Fruit fly (Drosophila melanogaster) whole organism, embryonic: ENCODE data around the gene CG7054.

Experiments used
- Ada2b ChIP-seq: fragments of 200-800 bp; sonication (Bioruptor generic); IDR thresholded peaks from 2 replicates; pipeline ENCODE4 v1.3.6; 2022; ENCODE audit warnings: missing biosample characterization, missing genetic modification characterization
- Adf1 ChIP-seq: fragments of 200-800 bp; sonication (Bioruptor generic); IDR thresholded peaks from 2 replicates; pipeline ENCODE4 v1.3.6; 2022; ENCODE audit warnings: missing biosample characterization, missing genetic modification characterization
- CG11504 ChIP-seq: fragments of 200-800 bp; sonication (Bioruptor generic); optimal IDR thresholded peaks from 3 replicates; lab custom pipeline; 2019; ENCODE audit warnings: missing biosample characterization, mild to moderate bottlenecking, missing genetic modification characterization, moderate library complexity
- CG1233 ChIP-seq: fragments of 200-800 bp; sonication (Bioruptor generic); optimal IDR thresholded peaks from 4 replicates; lab custom pipeline; 2018; ENCODE audit warnings: missing biosample characterization, mild to moderate bottlenecking, missing genetic modification characterization
- CG17359 ChIP-seq: fragments of 200-800 bp; sonication (Bioruptor generic); optimal IDR thresholded peaks from 3 replicates; lab custom pipeline; 2018; ENCODE audit warnings: missing biosample characterization, mild to moderate bottlenecking, missing genetic modification characterization, moderate library complexity
- CG18599 ChIP-seq: fragments of 200-800 bp; sonication (Bioruptor generic); optimal IDR thresholded peaks from 3 replicates; lab custom pipeline; 2017; ENCODE audit warnings: missing biosample characterization, missing genetic modification characterization, mild to moderate bottlenecking, moderate library complexity, missing genetic modification reagents
- CG2116 ChIP-seq: fragments of 200-800 bp; sonication (Bioruptor generic); optimal IDR thresholded peaks from 3 replicates; lab custom pipeline; 2018; ENCODE audit warnings: missing biosample characterization, mild to moderate bottlenecking, missing genetic modification characterization
- CG2120 ChIP-seq: fragments of 200-800 bp; sonication (Bioruptor generic); optimal IDR thresholded peaks from 3 replicates; lab custom pipeline; 2016; ENCODE audit warnings: missing biosample characterization, missing genetic modification characterization
- CG3838 ChIP-seq: fragments of 200-800 bp; sonication (Bioruptor generic); optimal IDR thresholded peaks from 3 replicates; lab custom pipeline; 2016; ENCODE audit warnings: missing biosample characterization, missing genetic modification characterization
- CG4424 ChIP-seq: fragments of 200-800 bp; sonication (Bioruptor generic); optimal IDR thresholded peaks from 3 replicates; lab custom pipeline; 2016; ENCODE audit warnings: missing biosample characterization, missing genetic modification characterization
- CG4820 ChIP-seq: fragments of 200-800 bp; sonication (Bioruptor generic); optimal IDR thresholded peaks from 3 replicates; lab custom pipeline; 2016; ENCODE audit warnings: missing biosample characterization, missing genetic modification characterization
- CG7839 ChIP-seq: fragments of 200-800 bp; sonication (Bioruptor generic); optimal IDR thresholded peaks from 3 replicates; lab custom pipeline; 2018; ENCODE audit warnings: missing biosample characterization, mild to moderate bottlenecking, missing genetic modification characterization, moderate library complexity
- CG7928 ChIP-seq: fragments of 200-800 bp; sonication (Bioruptor generic); optimal IDR thresholded peaks from 2 replicates; lab custom pipeline; 2017; ENCODE audit warnings: missing biosample characterization, mild to moderate bottlenecking, missing genetic modification characterization
- CG8290 ChIP-seq, 3 experiments: fragments of 200-800 bp; sonication (Bioruptor generic); optimal IDR thresholded peaks; 2 replicates each; lab custom pipeline; 2016 to 2019; ENCODE audit warnings: missing biosample characterization in 3 of 3, missing genetic modification characterization in 3 of 3, mild to moderate bottlenecking in 2 of 3, moderate library complexity in 1 of 3
- CG8944 ChIP-seq: fragments of 200-800 bp; sonication (Bioruptor generic); optimal IDR thresholded peaks from 3 replicates; lab custom pipeline; 2016; ENCODE audit warnings: missing biosample characterization, missing genetic modification characterization
- CG9609 ChIP-seq: fragments of 200-800 bp; sonication (Bioruptor generic); optimal IDR thresholded peaks from 3 replicates; lab custom pipeline; 2016; ENCODE audit warnings: missing biosample characterization, missing genetic modification characterization
- CG9817 ChIP-seq: fragments of 200-800 bp; sonication (Bioruptor generic); optimal IDR thresholded peaks from 2 replicates; lab custom pipeline; 2018; ENCODE audit warnings: missing biosample characterization, mild to moderate bottlenecking, missing genetic modification characterization, moderate library complexity
- Dp ChIP-seq: fragments of 200-800 bp; sonication (Bioruptor generic); optimal IDR thresholded peaks from 2 replicates; lab custom pipeline; 2018; ENCODE audit warnings: missing biosample characterization, mild to moderate bottlenecking, missing genetic modification characterization, moderate library complexity
- HLHmδ ChIP-seq: fragments of 200-800 bp; sonication (Bioruptor generic); optimal IDR thresholded peaks from 2 replicates; lab custom pipeline; 2018; ENCODE audit warnings: missing biosample characterization, mild to moderate bottlenecking, missing genetic modification characterization, moderate library complexity
- Hr51 ChIP-seq, 2 experiments: fragments of 200-800 bp; sonication (Bioruptor generic); optimal IDR thresholded peaks; 2 replicates in 1 of 2; 3 replicates in 1 of 2; lab custom pipeline; 2016 to 2018; ENCODE audit warnings: missing biosample characterization in 2 of 2, missing genetic modification characterization in 2 of 2, mild to moderate bottlenecking in 1 of 2, moderate library complexity in 1 of 2
- Lim3 ChIP-seq: fragments of 200-800 bp; sonication (Bioruptor generic); IDR thresholded peaks from 2 replicates; pipeline ENCODE4 v1.3.6; 2022; ENCODE audit warnings: missing biosample characterization, missing genetic modification characterization
- Mrtf ChIP-seq: fragments of 200-800 bp; sonication (Bioruptor generic); IDR thresholded peaks from 3 replicates; pipeline ENCODE4 v1.3.6; 2022; ENCODE audit warnings: missing biosample characterization, missing genetic modification characterization
- Nf-YA ChIP-seq: fragments of 200-800 bp; sonication (Bioruptor generic); IDR thresholded peaks from 2 replicates; pipeline ENCODE4 v1.3.6; 2022; ENCODE audit warnings: missing biosample characterization, missing genetic modification characterization
- Oaz ChIP-seq: fragments of 200-800 bp; sonication (Bioruptor generic); IDR thresholded peaks from 2 replicates; pipeline ENCODE4 v1.3.6; 2022; ENCODE audit warnings: missing biosample characterization, missing genetic modification characterization
- Oli ChIP-seq: fragments of 200-800 bp; sonication (Bioruptor generic); optimal IDR thresholded peaks from 2 replicates; lab custom pipeline; 2018; ENCODE audit warnings: missing biosample characterization, mild to moderate bottlenecking, missing genetic modification characterization, moderate library complexity
- PHDP ChIP-seq: fragments of 200-800 bp; sonication (Bioruptor generic); optimal IDR thresholded peaks from 3 replicates; lab custom pipeline; 2018; ENCODE audit warnings: missing biosample characterization, mild to moderate bottlenecking, missing genetic modification characterization, moderate library complexity
- Rfx ChIP-seq: fragments of 200-800 bp; sonication (Bioruptor generic); IDR thresholded peaks from 2 replicates; pipeline ENCODE4 v1.3.6; 2022; ENCODE audit warnings: missing biosample characterization, missing genetic modification characterization
- Rx ChIP-seq: fragments of 200-800 bp; sonication (Bioruptor generic); IDR thresholded peaks from 2 replicates; pipeline ENCODE4 v1.3.6; 2022; ENCODE audit warnings: missing biosample characterization, missing genetic modification characterization
- Sin3A ChIP-seq: fragments of >200 bp; optimal IDR thresholded peaks from 2 replicates; lab custom pipeline; 2018
- Taf1 ChIP-seq: fragments of 200-800 bp; sonication (Bioruptor generic); IDR thresholded peaks from 2 replicates; pipeline ENCODE4 v1.3.6; 2022; ENCODE audit warnings: missing biosample characterization, missing genetic modification characterization
- Xbp1 ChIP-seq: fragments of 200-800 bp; sonication (Bioruptor generic); optimal IDR thresholded peaks from 3 replicates; lab custom pipeline; 2016; ENCODE audit warnings: missing biosample characterization, mild to moderate bottlenecking, missing genetic modification characterization
- ap ChIP-seq: fragments of 200-800 bp; sonication (Bioruptor generic); IDR thresholded peaks from 2 replicates; pipeline ENCODE4 v1.3.6; 2022; ENCODE audit warnings: missing biosample characterization, missing genetic modification characterization
- ase ChIP-seq: fragments of 200-800 bp; sonication (Bioruptor generic); IDR thresholded peaks from 3 replicates; pipeline ENCODE4 v1.3.6; 2022; ENCODE audit warnings: missing biosample characterization, missing genetic modification characterization
- cas ChIP-seq: fragments of 200-800 bp; sonication (Bioruptor generic); IDR thresholded peaks from 2 replicates; pipeline ENCODE4 v1.3.6; 2022; ENCODE audit warnings: missing biosample characterization, missing genetic modification characterization
- cg ChIP-seq: fragments of 200-800 bp; sonication (Bioruptor generic); optimal IDR thresholded peaks from 3 replicates; lab custom pipeline; 2019; ENCODE audit warnings: missing biosample characterization, mild to moderate bottlenecking, missing genetic modification characterization, moderate library complexity
- chinmo ChIP-seq: fragments of 200-800 bp; sonication (Bioruptor generic); IDR thresholded peaks from 4 replicates; pipeline ENCODE4 v1.3.6; 2022; ENCODE audit warnings: missing biosample characterization, missing genetic modification characterization; ENCODE audit not compliant: partially characterized antibody
- crc ChIP-seq: fragments of 200-800 bp; sonication (Bioruptor generic); optimal IDR thresholded peaks from 2 replicates; lab custom pipeline; 2016; ENCODE audit warnings: missing biosample characterization, missing genetic modification characterization
- en ChIP-seq: fragments of 200-800 bp; sonication (Bioruptor generic); optimal IDR thresholded peaks from 2 replicates; lab custom pipeline; 2016; ENCODE audit warnings: missing biosample characterization, missing genetic modification characterization
- fd102C ChIP-seq: fragments of 200-800 bp; sonication (Bioruptor generic); optimal IDR thresholded peaks from 2 replicates; lab custom pipeline; 2018; ENCODE audit warnings: missing biosample characterization, mild to moderate bottlenecking, missing genetic modification characterization, moderate library complexity
- fru ChIP-seq: fragments of >200 bp; optimal IDR thresholded peaks from 2 replicates; lab custom pipeline; 2017
- nerfin-1 ChIP-seq: fragments of 200-800 bp; sonication (Bioruptor generic); optimal IDR thresholded peaks from 3 replicates; lab custom pipeline; 2019; ENCODE audit warnings: missing biosample characterization, mild to moderate bottlenecking, missing genetic modification characterization, moderate library complexity
- odd ChIP-seq: fragments of 200-800 bp; sonication (Bioruptor generic); optimal IDR thresholded peaks from 2 replicates; lab custom pipeline; 2017; ENCODE audit warnings: missing biosample characterization, mild to moderate bottlenecking, missing genetic modification characterization
- org-1 ChIP-seq: fragments of 200-800 bp; sonication (Bioruptor generic); optimal IDR thresholded peaks from 2 replicates; lab custom pipeline; 2017; ENCODE audit warnings: missing biosample characterization, missing genetic modification characterization
- peb ChIP-seq: fragments of 200-800 bp; sonication (Bioruptor generic); IDR thresholded peaks from 2 replicates; pipeline ENCODE4 v1.3.6; 2022; ENCODE audit warnings: missing biosample characterization, missing genetic modification characterization
- row ChIP-seq: fragments of 200-800 bp; sonication (Bioruptor generic); IDR thresholded peaks from 3 replicates; pipeline ENCODE4 v1.3.6; 2022; ENCODE audit warnings: missing biosample characterization, missing genetic modification characterization
- sens ChIP-seq: fragments of 200-800 bp; sonication (Bioruptor generic); peaks from one replicate; lab custom pipeline; 2016; ENCODE audit warnings: missing biosample characterization, missing genetic modification characterization
- slbo ChIP-seq: fragments of 200-800 bp; sonication (Bioruptor generic); IDR thresholded peaks from 2 replicates; pipeline ENCODE4 v1.3.6; 2022; ENCODE audit warnings: missing biosample characterization, missing genetic modification characterization
- sob ChIP-seq: fragments of 200-800 bp; sonication (Bioruptor generic); IDR thresholded peaks from 2 replicates; pipeline ENCODE4 v1.3.6; 2022; ENCODE audit warnings: missing biosample characterization, missing genetic modification characterization
- stc ChIP-seq: fragments of 200-800 bp; sonication (Bioruptor generic); IDR thresholded peaks from 2 replicates; pipeline ENCODE4 v1.3.6; 2022; ENCODE audit warnings: missing biosample characterization, missing genetic modification characterization
- sug ChIP-seq: fragments of 200-800 bp; optimal IDR thresholded peaks from 2 replicates; lab custom pipeline; 2019; ENCODE audit warnings: missing biosample characterization, mild to moderate bottlenecking, missing genetic modification characterization, moderate library complexity
- tll ChIP-seq, 2 experiments: fragments of 200-800 bp in 1 of 2; fragments of >200 bp in 1 of 2; sonication (Bioruptor generic) in 1 of 2; optimal IDR thresholded peaks; 2 replicates each; lab custom pipeline; 2017 to 2019; ENCODE audit warnings: missing biosample characterization in 2 of 2, missing genetic modification characterization in 2 of 2, mild to moderate bottlenecking in 1 of 2, moderate library complexity in 1 of 2
- vnd ChIP-seq: fragments of 200-800 bp; sonication (Bioruptor generic); IDR thresholded peaks from 3 replicates; pipeline ENCODE4 v1.3.6; 2022; ENCODE audit warnings: missing biosample characterization, missing genetic modification characterization; ENCODE audit not compliant: partially characterized antibody
- yki ChIP-seq: fragments of >200 bp; optimal IDR thresholded peaks from 3 replicates; lab custom pipeline; 2018

The CG7054 gene

dm6 chr3R:22515384-22515783 is 50.6 kb downstream of the CG7054 start (continued):
- TF ChIP-seq CG2120 (GFP tag; lab: Kevin White, UChicago) (peak; percentile 33), CG7839 (tag; lab: Kevin White, UChicago) (peak; percentile 15), CG9609 (no peak), Hr51 (GFP tag; optimal IDR thresholded peaks at IDR 0.05; lab: Kevin White, UChicago) (no peak), Xbp1 (GFP tag; lab: Kevin White, UChicago) (no peak), CG1233 (GFP tag; lab: Kevin White, UChicago) (no peak), slbo (GFP tag; lab: Robert Waterston, UW) (no peak), org-1 (GFP tag; lab: Kevin White, UChicago) (no peak), Rx (no peak), crc (no peak), CG17359 (tag; lab: Kevin White, UChicago) (peak; percentile 12), PHDP (tag; lab: Kevin White, UChicago) (no peak), CG18599 (GFP tag; lab: Kevin White, UChicago) (peak; percentile 35), Adf1 (GFP tag; lab: Robert Waterston, UW) (no peak), Rfx (GFP tag; lab: Robert Waterston, UW) (peak; percentile 54), nerfin-1 (tag; lab: Kevin White, UChicago) (no peak), CG8290 (GFP tag; optimal IDR thresholded peaks at IDR 0.05; lab: Kevin White, UChicago) (no peak), CG8290 (tag; optimal IDR thresholded peaks at IDR 0.05; lab: Kevin White, UChicago) (no peak), tll (GFP tag; optimal IDR thresholded peaks at IDR 0.05; lab: Kevin White, UChicago) (no peak), CG9817 (no peak), Sin3A (no peak), stc (GFP tag; lab: Robert Waterston, UW) (no peak), ase (GFP tag; lab: Robert Waterston, UW) (no peak), fd102C (GFP tag; lab: Kevin White, UChicago) (no peak), CG4424 (no peak), vnd (GFP tag; lab: Robert Waterston, UW) (no peak), en (GFP tag; lab: Kevin White, UChicago) (no peak), CG7928 (GFP tag; lab: Kevin White, UChicago) (no peak), cg (GFP tag; lab: Kevin White, UChicago) (no peak), Dp (GFP tag; lab: Kevin White, UChicago) (no peak), sens (GFP tag; lab: Kevin White, UChicago) (peak; percentile 75), CG2116 (no peak), sob (GFP tag; lab: Robert Waterston, UW) (no peak), Ada2b (GFP tag; lab: Robert Waterston, UW) (no peak), sug (tag; lab: Kevin White, UChicago) (no peak), odd (no peak), Taf1 (no peak), CG8944 (GFP tag; lab: Kevin White, UChicago) (no peak), Lim3 (GFP tag; lab: Robert Waterston, UW) (no peak), fru (lab: Kevin White, UChicago) (no peak), Nf-YA (GFP tag; lab: Robert Waterston, UW) (no peak), CG4820 (no peak), CG11504 (tag; lab: Kevin White, UChicago) (peak; percentile 17), ap (GFP tag; lab: Robert Waterston, UW) (no peak), yki (lab: Kevin White, UChicago) (no peak), Oaz (GFP tag; lab: Robert Waterston, UW) (no peak), row (GFP tag; lab: Robert Waterston, UW) (peak; percentile 29; the same call in 1 of the 3 replicates), peb (GFP tag; lab: Robert Waterston, UW) (no peak), CG3838 (GFP tag; lab: Kevin White, UChicago) (no peak), chinmo (no peak), cas (GFP tag; lab: Robert Waterston, UW) (no peak), HLHmδ (GFP tag; lab: Kevin White, UChicago) (no peak), Oli (tag; lab: Kevin White, UChicago) (peak; percentile 10), Mrtf (no peak)
